Fruit fly (Drosophila melanogaster): ENCODE results near the gene CG13996.
A peak's percentile ranks its signal among the peaks of the same experiment; 100 is the strongest.

CG13996 gene

DNA sequence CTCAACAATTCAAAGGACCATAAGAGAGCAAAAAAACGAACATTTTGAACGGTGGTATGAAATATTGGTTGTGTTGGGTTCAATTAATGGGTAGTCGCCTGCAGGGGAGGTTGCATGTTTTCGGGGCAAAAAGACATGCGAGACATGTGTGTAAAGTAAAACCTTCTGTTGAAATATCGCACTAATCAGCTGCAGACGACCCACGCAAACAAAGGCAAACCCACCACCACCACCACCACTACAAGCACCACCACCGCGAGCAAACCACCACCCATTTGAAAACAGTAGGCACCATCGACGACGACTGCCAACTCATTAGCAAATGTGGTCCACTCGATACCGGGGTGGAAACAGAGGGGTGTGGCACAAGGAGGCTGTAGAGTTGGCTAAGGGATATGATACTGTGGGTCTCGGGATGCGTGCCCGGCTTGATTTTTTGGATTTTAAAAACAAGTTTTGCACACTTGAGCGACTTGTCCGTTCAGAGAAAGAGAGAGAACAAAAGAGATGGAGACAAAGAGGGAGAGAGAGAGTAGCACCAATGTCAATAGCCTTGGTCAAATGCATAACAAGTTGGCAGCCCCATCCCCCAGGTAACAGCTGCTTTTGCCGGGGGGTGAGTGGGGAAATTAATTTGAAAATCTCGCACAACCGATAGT, 43.4 kb upstream of the CG13996 start:
- TF ChIP-seq D1 (tag; optimal IDR thresholded peaks at IDR 0.05) (no peak), CG10348 (GFP tag; IDR thresholded peaks at IDR 0.05) (no peak), Pif1B (GFP tag; optimal IDR thresholded peaks at IDR 0.05) (no peak), rn (GFP tag; IDR thresholded peaks at IDR 0.05) (no peak), CG9948 (tag; optimal IDR thresholded peaks at IDR 0.05) (no peak), CG14655 (GFP tag; optimal IDR thresholded peaks at IDR 0.05) (no peak), CG8159 (tag; optimal IDR thresholded peaks at IDR 0.05) (peak; percentile 2), fd96Ca (GFP tag; IDR thresholded peaks at IDR 0.05) (no peak), CG12605 (GFP tag; IDR thresholded peaks at IDR 0.05) (no peak), Ets98B (GFP tag; IDR thresholded peaks at IDR 0.05) (no peak), CG32121 (GFP tag; IDR thresholded peaks at IDR 0.05) (no peak), Pif1A (GFP tag; optimal IDR thresholded peaks at IDR 0.05) (no peak), CG34367 (tag; optimal IDR thresholded peaks at IDR 0.05) (no peak), CG4496 (GFP tag; IDR thresholded peaks at IDR 0.05) (no peak), CG17806 (tag; optimal IDR thresholded peaks at IDR 0.05) (no peak), CG15710 (tag; optimal IDR thresholded peaks at IDR 0.05) (no peak), Snoo (tag; optimal IDR thresholded peaks at IDR 0.05) (no peak), gl (tag; optimal IDR thresholded peaks at IDR 0.05) (no peak), CG13204 (GFP tag; optimal IDR thresholded peaks at IDR 0.05) (peak; percentile 50), EcR (GFP tag; optimal IDR thresholded peaks at IDR 0.05) (peak; percentile 97)

DNA sequence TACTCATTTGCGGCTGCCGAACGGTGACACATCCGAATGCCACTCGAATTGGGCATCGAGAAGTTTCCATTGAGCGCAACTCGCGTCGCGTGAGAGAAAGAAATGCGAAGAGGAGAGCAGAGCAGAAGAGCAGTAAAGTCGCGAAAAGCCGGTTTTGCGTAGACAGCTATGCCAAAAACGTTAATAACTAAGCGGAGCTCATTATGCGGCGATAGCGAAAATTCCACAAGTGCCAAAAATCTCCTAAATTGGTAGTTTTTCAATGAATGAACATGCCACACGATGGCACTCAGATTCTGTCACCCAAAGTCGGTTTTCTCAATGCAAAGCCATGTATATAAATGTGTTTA, 42.9 kb upstream of the CG13996 start:
- no peak for TF ChIP-seq Snoo (tag; optimal IDR thresholded peaks at IDR 0.05)
- no peak for TF ChIP-seq D1 (tag; optimal IDR thresholded peaks at IDR 0.05)
- no peak for TF ChIP-seq CG4496 (GFP tag; IDR thresholded peaks at IDR 0.05)
- no peak for TF ChIP-seq rn (GFP tag; IDR thresholded peaks at IDR 0.05)
- no peak for TF ChIP-seq CG10348 (GFP tag; IDR thresholded peaks at IDR 0.05)
- no peak for TF ChIP-seq CG12605 (GFP tag; IDR thresholded peaks at IDR 0.05)
- TF ChIP-seq Ets98B (GFP tag; IDR thresholded peaks at IDR 0.05), result no peak
- TF ChIP-seq CG34367 (tag; optimal IDR thresholded peaks at IDR 0.05), result no peak
- no peak for TF ChIP-seq CG8301 (tag; optimal IDR thresholded peaks at IDR 0.05)
- TF ChIP-seq Pif1B (GFP tag; optimal IDR thresholded peaks at IDR 0.05), result no peak

DNA sequence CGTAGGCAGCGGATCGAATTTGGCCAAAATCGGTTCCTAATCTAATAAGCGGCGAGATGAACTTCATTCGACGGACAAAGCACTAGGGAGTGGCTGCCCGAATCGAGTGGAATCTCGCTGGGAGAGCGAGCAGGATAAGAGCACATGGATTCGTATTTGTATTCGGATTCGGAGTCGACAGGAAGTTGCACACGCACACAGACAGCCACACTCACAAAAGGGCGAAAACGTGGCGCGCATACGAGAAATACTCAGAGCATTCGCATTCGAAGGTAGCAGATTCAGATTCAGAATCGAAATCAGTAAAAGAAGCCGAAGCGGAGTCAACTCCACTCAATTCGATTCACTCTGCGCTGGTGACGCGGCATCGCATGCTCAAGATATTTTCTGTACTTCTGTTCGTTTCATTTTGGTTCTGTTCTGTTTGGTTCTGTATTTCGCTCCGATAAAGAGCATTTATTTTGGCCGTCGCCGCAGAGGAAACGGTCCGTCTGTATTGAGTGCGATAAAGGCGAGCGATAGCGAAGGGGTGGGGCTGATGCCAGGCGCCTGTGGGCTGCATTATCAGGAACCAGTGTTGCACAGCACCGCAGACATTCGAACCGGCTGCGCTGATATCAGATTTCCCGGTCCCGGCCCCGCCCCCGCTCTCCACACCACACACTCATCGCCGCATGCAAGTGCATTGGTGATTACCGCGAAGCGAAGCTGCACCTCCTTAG, 42.1 kb upstream of the CG13996 start:
- TF ChIP-seq Ets98B (GFP tag; IDR thresholded peaks at IDR 0.05) (no peak), CG15710 (tag; optimal IDR thresholded peaks at IDR 0.05) (peak; percentile 5), Snoo (tag; optimal IDR thresholded peaks at IDR 0.05) (peak; percentile 7), CG13204 (GFP tag; optimal IDR thresholded peaks at IDR 0.05) (peak; percentile 68), EcR (GFP tag; optimal IDR thresholded peaks at IDR 0.05) (peak; percentile 45), CG8159 (tag; optimal IDR thresholded peaks at IDR 0.05) (no peak), fd96Ca (GFP tag; IDR thresholded peaks at IDR 0.05) (no peak), Pif1B (GFP tag; optimal IDR thresholded peaks at IDR 0.05) (peak; percentile 34)

DNA sequence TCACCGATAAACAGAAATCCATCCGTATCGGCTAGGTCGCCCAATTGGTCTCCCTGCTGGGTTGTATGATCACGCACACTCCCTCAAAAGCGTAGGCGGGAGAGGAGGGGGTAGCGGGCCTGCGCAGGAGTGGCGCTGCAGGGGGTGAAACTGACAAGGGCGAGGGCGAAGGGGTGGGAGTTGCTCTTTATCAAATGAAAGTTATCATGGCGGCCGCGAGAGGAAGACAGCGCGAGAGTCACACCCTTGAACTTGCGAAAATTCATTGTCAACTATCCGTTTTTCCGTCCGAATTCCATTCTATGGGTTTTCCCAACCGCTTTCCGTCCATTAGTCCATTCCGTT, 41.6 kb upstream of the CG13996 start:
- TF ChIP-seq Snoo (tag; optimal IDR thresholded peaks at IDR 0.05) (no peak), CG13204 (GFP tag; optimal IDR thresholded peaks at IDR 0.05) (no peak), CG12605 (GFP tag; IDR thresholded peaks at IDR 0.05) (no peak), rn (GFP tag; IDR thresholded peaks at IDR 0.05) (no peak), CG8159 (tag; optimal IDR thresholded peaks at IDR 0.05) (no peak), D1 (tag; optimal IDR thresholded peaks at IDR 0.05) (no peak), CG10348 (GFP tag; IDR thresholded peaks at IDR 0.05) (no peak), Pif1A (GFP tag; optimal IDR thresholded peaks at IDR 0.05) (no peak), CG34367 (tag; optimal IDR thresholded peaks at IDR 0.05) (no peak), Pif1B (GFP tag; optimal IDR thresholded peaks at IDR 0.05) (no peak), CG8301 (tag; optimal IDR thresholded peaks at IDR 0.05) (no peak), CG15710 (tag; optimal IDR thresholded peaks at IDR 0.05) (no peak), EcR (GFP tag; optimal IDR thresholded peaks at IDR 0.05) (no peak), CG9948 (tag; optimal IDR thresholded peaks at IDR 0.05) (no peak), CG4496 (GFP tag; IDR thresholded peaks at IDR 0.05) (no peak), CG32121 (GFP tag; IDR thresholded peaks at IDR 0.05) (no peak), gl (tag; optimal IDR thresholded peaks at IDR 0.05) (no peak), Ets98B (GFP tag; IDR thresholded peaks at IDR 0.05) (no peak), fd96Ca (GFP tag; IDR thresholded peaks at IDR 0.05) (no peak)

DNA sequence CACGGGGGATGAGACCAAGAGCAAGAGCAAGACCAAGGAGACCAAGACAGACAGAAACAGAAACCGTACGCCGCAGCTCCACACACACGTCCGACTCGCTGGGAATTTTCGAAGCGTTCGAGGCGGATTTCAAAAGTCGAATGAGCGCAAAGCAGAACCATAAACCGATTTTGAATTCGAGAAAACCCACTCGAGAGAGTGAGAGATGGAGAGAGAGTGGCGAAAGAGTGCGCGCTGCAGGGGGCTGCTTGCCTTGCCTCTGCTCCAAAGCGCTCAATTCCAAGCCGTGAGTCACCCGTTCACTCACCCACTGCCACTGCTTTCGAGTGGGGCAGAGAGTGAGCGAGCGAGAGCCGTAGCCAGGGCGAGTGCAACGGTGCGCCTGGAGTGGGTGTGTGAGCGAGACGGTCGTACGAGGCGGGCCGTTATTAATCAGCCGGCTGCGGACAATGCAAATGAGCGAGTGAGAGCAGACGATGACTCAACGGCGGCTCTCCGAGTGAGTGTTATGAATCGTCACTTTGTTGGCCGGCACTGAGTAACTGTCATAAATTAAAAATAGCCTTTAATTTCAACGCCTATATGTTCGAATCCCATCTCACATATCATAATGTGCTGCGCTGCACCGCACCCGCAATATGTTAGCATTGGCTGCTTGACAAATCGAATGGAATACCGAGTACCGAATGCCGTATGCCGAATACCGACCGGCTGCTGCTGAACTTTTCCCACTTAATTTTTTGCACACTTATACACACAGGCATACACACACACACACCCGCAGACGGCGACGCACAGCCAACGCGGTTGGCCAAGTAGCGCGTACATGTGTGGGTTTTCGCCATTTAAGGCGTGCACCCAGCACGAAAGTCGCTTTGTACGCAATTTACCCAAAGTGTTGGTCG, 40.4 kb upstream of the CG13996 start:
- no peak for TF ChIP-seq gl (tag; optimal IDR thresholded peaks at IDR 0.05)
- TF ChIP-seq CG10348 (GFP tag; IDR thresholded peaks at IDR 0.05), result no peak
- TF ChIP-seq CG17806 (tag; optimal IDR thresholded peaks at IDR 0.05), result peak; percentile 8
- TF ChIP-seq Ets98B (GFP tag; IDR thresholded peaks at IDR 0.05), result no peak
- TF ChIP-seq Snoo (tag; optimal IDR thresholded peaks at IDR 0.05), result no peak
- no peak for TF ChIP-seq CG14655 (GFP tag; optimal IDR thresholded peaks at IDR 0.05)
- no peak for TF ChIP-seq CG8301 (tag; optimal IDR thresholded peaks at IDR 0.05)
- TF ChIP-seq rn (GFP tag; IDR thresholded peaks at IDR 0.05), result no peak
- peak; percentile 30 for TF ChIP-seq CG8159 (tag; optimal IDR thresholded peaks at IDR 0.05)
- TF ChIP-seq CG12605 (GFP tag; IDR thresholded peaks at IDR 0.05), result no peak
- TF ChIP-seq Pif1B (GFP tag; optimal IDR thresholded peaks at IDR 0.05), result peak; percentile 30
- TF ChIP-seq fd96Ca (GFP tag; IDR thresholded peaks at IDR 0.05), result no peak
- TF ChIP-seq CG13204 (GFP tag; optimal IDR thresholded peaks at IDR 0.05), result peak; percentile 87
- no peak for TF ChIP-seq CG15710 (tag; optimal IDR thresholded peaks at IDR 0.05)
- peak; percentile 40 for TF ChIP-seq Pif1A (GFP tag; optimal IDR thresholded peaks at IDR 0.05)
- TF ChIP-seq EcR (GFP tag; optimal IDR thresholded peaks at IDR 0.05), result peak; percentile 95
- no peak for TF ChIP-seq D1 (tag; optimal IDR thresholded peaks at IDR 0.05)

Measured in whole organism, pupa.